Worm (Caenorhabditis elegans) whole organism, young adult: ENCODE data around the gene C05C9.2.

Experiments used
- B0336.3 ChIP-seq: fragments of 200-800 bp; sonication (Bioruptor generic); IDR thresholded peaks from 2 replicates; pipeline ENCODE4 v1.3.6; 2022; ENCODE audit warnings: missing genetic modification characterization, missing compliant biosample characterization
- C17E4.6 ChIP-seq: fragments of 200-800 bp; sonication (Bioruptor generic); IDR thresholded peaks from 2 replicates; pipeline ENCODE4 v1.3.6; 2022; ENCODE audit warnings: missing genetic modification reagents, missing genetic modification characterization, missing compliant biosample characterization
- T26A5.8 ChIP-seq: sonication (generic microtip); optimal IDR thresholded peaks from 2 replicates; lab custom pipeline; 2016; ENCODE audit warnings: missing genetic modification characterization, missing compliant biosample characterization
- hlh-12 ChIP-seq: sonication (generic microtip); optimal IDR thresholded peaks from 2 replicates; lab custom pipeline; 2016; ENCODE audit warnings: missing genetic modification characterization, missing compliant biosample characterization
- hlh-26 ChIP-seq: fragments of 200-800 bp; sonication (Bioruptor generic); conservative IDR thresholded peaks from 2 replicates; pipeline ENCODE4 v1.3.6; 2022; ENCODE audit warnings: missing genetic modification reagents, missing genetic modification characterization, missing compliant biosample characterization
- nhr-27 ChIP-seq: fragments of 200-800 bp; sonication (Bioruptor generic); optimal IDR thresholded peaks from 2 replicates; lab custom pipeline; 2018; ENCODE audit warnings: mild to moderate bottlenecking, missing genetic modification characterization, moderate library complexity, missing compliant biosample characterization
- snpc-4 ChIP-seq, 5 experiments: fragments of 150-350 bp in 1 of 5; sonication (generic microtip) in 4 of 5; optimal IDR thresholded peaks; 2 replicates each; lab custom pipeline; 2014 to 2018; ENCODE audit warnings: missing genetic modification characterization in 5 of 5, missing biosample characterization in 3 of 5, antibody characterized with exemption in 2 of 5, mild to moderate bottlenecking in 2 of 5, missing compliant biosample characterization in 2 of 5, missing genotype in 2 of 5, moderate library complexity in 2 of 5, missing genetic modification reagents in 1 of 5
- unc-130 ChIP-seq: sonication (generic microtip); optimal IDR thresholded peaks from 2 replicates; lab custom pipeline; 2016; ENCODE audit warnings: missing genetic modification reagents, missing genetic modification characterization, missing compliant biosample characterization
- unc-62 ChIP-seq: fragments of 150-350 bp; optimal IDR thresholded peaks from 2 replicates; lab custom pipeline; 2014; ENCODE audit warnings: missing biosample characterization, missing genetic modification reagents, missing genetic modification characterization
- zfh-2 ChIP-seq: fragments of 200-800 bp; sonication (Bioruptor generic); conservative IDR thresholded peaks from 2 replicates; pipeline ENCODE4 v1.3.6; 2022; ENCODE audit warnings: missing genetic modification reagents, missing genetic modification characterization, missing compliant biosample characterization

ce11 chrX:11137632-11138031 lies 15.2 kb upstream of the C05C9.2 start:
- TF ChIP-seq unc-62 (GFP tag; lab: Kevin White, UChicago): no peak
- TF ChIP-seq zfh-2 (GFP tag; lab: Robert Waterston, UW): no peak
- no peak for TF ChIP-seq C17E4.6 (GFP tag; lab: Robert Waterston, UW)
- no peak for TF ChIP-seq hlh-12 (tag; lab: Kevin White, UChicago)
- no peak for TF ChIP-seq nhr-27 (tag; lab: Kevin White, UChicago)
- TF ChIP-seq snpc-4 (GFP tag; optimal IDR thresholded peaks at IDR 0.05; lab: Kevin White, UChicago): no peak
- TF ChIP-seq snpc-4 (tag; optimal IDR thresholded peaks at IDR 0.05; lab: Kevin White, UChicago): no peak
- TF ChIP-seq unc-130 (GFP tag; lab: Kevin White, UChicago): no peak
- no peak for TF ChIP-seq hlh-26
- no peak for TF ChIP-seq B0336.3 (GFP tag; lab: Robert Waterston, UW)
- no peak for TF ChIP-seq T26A5.8
